Worm (Caenorhabditis elegans) whole organism, L4/young adult: Measurements from ENCODE around the gene pqn-73.

Source experiments
- W03F9.2 ChIP-seq: fragments of 150-350 bp; optimal IDR thresholded peaks from 2 replicates; lab custom pipeline; 2014; ENCODE audit warnings: missing biosample characterization, missing genetic modification characterization
- dao-5 ChIP-seq: sonication (generic microtip); optimal IDR thresholded peaks from 2 replicates; lab custom pipeline; 2016; ENCODE audit warnings: missing genotype, missing genetic modification characterization, moderate library complexity, missing compliant biosample characterization
- him-1 ChIP-seq: sonication (generic microtip); optimal IDR thresholded peaks from 2 replicates; lab custom pipeline; 2016; ENCODE audit warnings: missing genotype, missing genetic modification reagents, missing genetic modification characterization, missing compliant biosample characterization

The pqn-73 gene

DNA sequence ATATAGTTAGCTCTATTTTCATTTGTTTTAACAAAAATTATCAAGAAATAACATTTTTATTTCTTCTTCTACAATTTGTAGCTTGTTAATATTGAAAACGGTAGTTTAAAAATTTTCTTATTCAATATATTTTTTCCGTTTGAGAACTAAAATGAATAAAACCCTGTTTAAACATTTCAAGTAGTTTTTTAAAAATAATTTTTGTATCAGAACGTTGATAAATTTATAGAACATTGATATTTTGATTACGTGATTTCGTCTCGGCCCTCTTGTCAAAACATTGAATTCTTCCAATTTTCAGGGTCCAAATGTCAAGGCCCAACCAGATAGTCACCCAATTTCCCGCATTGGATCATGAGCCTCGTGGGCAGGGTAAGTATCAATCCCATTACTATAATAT is at the start of gene pqn-73:
pqn-73 (plus strand) TSS at position 301 of the 400 bp plus-strand sequence.
- TF ChIP-seq W03F9.2 (tag; lab: Kevin White, UChicago) (no peak), dao-5 (tag; lab: Kevin White, UChicago) (no peak), him-1 (tag; lab: Kevin White, UChicago) (no peak)

DNA sequence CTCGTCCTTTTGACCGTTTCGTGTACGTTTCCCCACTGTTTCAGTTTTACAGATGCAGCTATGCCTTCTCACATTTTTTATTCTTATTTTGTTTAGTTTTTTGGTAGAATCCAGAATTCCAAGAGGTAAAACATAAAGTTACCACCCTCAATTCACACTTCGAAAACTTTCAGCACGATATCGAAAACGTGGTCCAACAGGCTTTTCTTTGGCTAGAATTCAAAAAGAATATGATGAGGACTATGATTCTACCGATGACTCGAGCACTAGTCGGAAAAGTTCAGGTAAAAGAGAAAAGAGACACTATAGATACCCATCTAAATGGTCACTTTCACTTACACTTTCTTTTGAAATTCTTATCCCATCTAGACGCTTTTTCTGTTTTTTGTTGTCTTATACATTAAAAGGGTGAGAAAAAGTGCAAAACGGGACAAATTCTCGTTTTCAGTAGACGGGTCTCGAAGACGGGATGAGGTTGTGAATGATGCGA is 46.2 kb upstream of the pqn-73 start, which contains the start of gene M05D6.9:
M05D6.9 (plus strand) TSS at position 51 of the 490 bp plus-strand sequence.
- TF ChIP-seq him-1 (tag; lab: Kevin White, UChicago), result no peak
- no peak for TF ChIP-seq dao-5 (tag; lab: Kevin White, UChicago)
- no peak for TF ChIP-seq W03F9.2 (tag; lab: Kevin White, UChicago)

- TF ChIP-seq W03F9.2 (tag; lab: Kevin White, UChicago), result no peak
- TF ChIP-seq dao-5 (tag; lab: Kevin White, UChicago), result no peak
- TF ChIP-seq him-1 (tag; lab: Kevin White, UChicago), result no peak
These were observed 44.3 kb upstream of the pqn-73 start for ce11 chrII:8496184-8496583.

ce11 chrII:8498173-8498572 is 42.3 kb upstream of the pqn-73 start:
- TF ChIP-seq him-1 (tag; lab: Kevin White, UChicago) (no peak), dao-5 (tag; lab: Kevin White, UChicago) (no peak), W03F9.2 (tag; lab: Kevin White, UChicago) (no peak)

ce11 chrII:8499021-8499420 is 41.5 kb upstream of the pqn-73 start:
- TF ChIP-seq dao-5 (tag; lab: Kevin White, UChicago), result no peak
- TF ChIP-seq him-1 (tag; lab: Kevin White, UChicago), result no peak
- TF ChIP-seq W03F9.2 (tag; lab: Kevin White, UChicago), result no peak

DNA sequence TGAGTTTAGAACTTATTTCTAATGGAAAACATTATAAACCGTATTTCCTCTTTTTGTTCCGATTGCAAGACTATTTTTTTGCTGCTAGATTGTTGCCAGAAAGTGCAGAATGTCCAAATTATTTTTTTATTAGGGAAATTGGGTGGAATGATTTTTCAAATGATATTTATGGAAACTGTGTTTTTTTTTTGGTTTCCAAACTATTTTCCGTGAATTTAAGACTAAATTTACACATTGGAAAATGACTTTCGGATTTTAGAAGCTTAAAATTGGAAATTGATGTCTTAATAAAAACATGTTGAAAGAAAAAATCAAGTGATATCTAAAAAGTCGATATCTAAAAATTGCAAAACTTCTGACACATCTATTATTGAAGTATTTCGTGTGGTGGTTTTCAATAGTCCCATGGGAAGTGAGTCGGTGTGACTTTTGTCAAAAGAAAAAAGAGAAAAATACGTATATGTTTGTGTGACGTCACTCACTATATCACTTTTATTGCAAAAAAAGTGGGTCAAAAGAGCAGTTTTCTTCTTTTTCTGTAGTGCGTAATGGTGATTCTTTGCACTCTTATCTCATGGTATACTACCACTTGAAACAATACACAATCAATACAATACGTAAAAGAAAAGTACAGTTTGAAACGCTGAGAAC is 36.3 kb upstream of the pqn-73 start:
- no peak for TF ChIP-seq W03F9.2 (tag; lab: Kevin White, UChicago)
- no peak for TF ChIP-seq him-1 (tag; lab: Kevin White, UChicago)
- TF ChIP-seq dao-5 (tag; lab: Kevin White, UChicago), result no peak

ce11 chrII:8506759-8507158 is 33.8 kb upstream of the pqn-73 start:
- TF ChIP-seq dao-5 (tag; lab: Kevin White, UChicago) (no peak), him-1 (tag; lab: Kevin White, UChicago) (no peak)

ce11 chrII:8508956-8509355 is 31.6 kb upstream of the pqn-73 start, which contains the start of gene T13H5.1:
T13H5.1 (minus strand) TSS chrII:8509056.
- TF ChIP-seq dao-5 (tag; lab: Kevin White, UChicago), result no peak
- no peak for TF ChIP-seq him-1 (tag; lab: Kevin White, UChicago)
- TF ChIP-seq W03F9.2 (tag; lab: Kevin White, UChicago), result no peak

DNA sequence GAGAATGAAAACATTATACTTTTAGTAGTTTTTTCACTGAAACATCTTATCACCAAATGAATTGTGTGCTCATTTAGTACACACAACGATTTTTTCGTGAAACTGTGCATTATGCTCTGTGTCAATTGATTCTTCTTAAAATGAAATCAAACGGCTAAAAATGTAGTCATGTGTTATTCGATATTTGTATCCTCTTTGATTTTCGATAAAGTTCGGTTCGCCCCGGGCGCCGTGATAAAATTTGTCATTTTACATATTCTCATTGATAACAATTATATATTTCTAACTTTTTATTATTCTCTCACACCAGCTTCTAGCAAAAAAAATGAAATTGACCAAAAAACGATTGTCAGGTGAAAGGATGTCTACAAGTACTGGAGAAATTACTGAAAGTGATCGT is 25.8 kb upstream of the pqn-73 start, which contains the start of gene ctg-2:
ctg-2 (plus strand) TSS at position 326 of the 400 bp plus-strand sequence.
- no peak for TF ChIP-seq him-1 (tag; lab: Kevin White, UChicago)
- no peak for TF ChIP-seq W03F9.2 (tag; lab: Kevin White, UChicago)
- no peak for TF ChIP-seq dao-5 (tag; lab: Kevin White, UChicago)

ce11 chrII:8515521-8515920 is 25.0 kb upstream of the pqn-73 start:
- TF ChIP-seq dao-5 (tag; lab: Kevin White, UChicago) (no peak), him-1 (tag; lab: Kevin White, UChicago) (no peak), W03F9.2 (tag; lab: Kevin White, UChicago) (no peak)

- TF ChIP-seq dao-5 (tag; lab: Kevin White, UChicago), result no peak
- TF ChIP-seq W03F9.2 (tag; lab: Kevin White, UChicago), result peak; percentile 88
- peak; percentile 16 for TF ChIP-seq him-1 (tag; lab: Kevin White, UChicago)
These were observed 23.7 kb upstream of the pqn-73 start, which contains the start of gene rnh-2 for ce11 chrII:8516783-8517182. rnh-2 (plus strand) TSS chrII:8517150.

DNA sequence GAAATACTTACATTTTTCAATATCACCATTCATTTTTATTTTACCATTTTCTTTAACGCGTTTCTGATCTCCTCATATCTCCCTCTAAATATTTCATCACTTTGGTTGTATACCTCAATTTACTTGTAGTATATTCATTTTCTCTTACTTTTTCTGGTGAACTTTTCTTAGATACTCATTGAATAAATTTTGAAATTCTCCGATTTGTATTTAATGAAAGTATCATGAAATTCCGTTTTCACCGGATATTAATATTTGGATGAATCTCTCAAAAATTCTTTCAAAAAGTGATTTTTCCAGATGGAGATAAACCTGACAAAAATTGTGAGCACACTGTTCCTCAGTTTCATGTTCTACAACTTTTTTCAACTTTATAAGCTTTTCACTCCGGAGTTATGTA is 22.3 kb upstream of the pqn-73 start, which contains the start of gene T13H5.8:
T13H5.8 (plus strand) TSS at position 301 of the 400 bp plus-strand sequence.
- TF ChIP-seq W03F9.2 (tag; lab: Kevin White, UChicago) (no peak), dao-5 (tag; lab: Kevin White, UChicago) (no peak), him-1 (tag; lab: Kevin White, UChicago) (no peak)

DNA sequence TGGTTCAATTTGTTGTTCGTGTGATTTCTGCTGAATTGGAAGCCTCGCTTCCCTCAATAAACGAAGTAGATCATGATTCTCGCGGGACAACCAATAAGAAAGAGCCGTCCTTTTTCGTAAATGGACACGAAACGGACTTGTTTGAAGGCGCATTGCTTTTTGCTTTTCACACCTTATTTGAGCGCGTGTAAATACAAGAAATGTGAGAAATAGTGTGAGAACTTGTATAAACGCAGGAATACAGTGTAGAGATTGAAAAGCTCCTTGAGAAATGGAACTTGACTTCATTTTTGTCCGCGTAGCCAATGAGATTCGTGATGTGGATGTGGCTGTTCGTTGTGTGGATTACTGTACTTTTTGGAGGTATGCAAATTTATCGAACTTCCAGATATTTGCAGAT is 19.9 kb upstream of the pqn-73 start, which contains the start of gene cht-2:
cht-2 (plus strand) TSS at position 301 of the 400 bp plus-strand sequence.
- no peak for TF ChIP-seq dao-5 (tag; lab: Kevin White, UChicago)
- TF ChIP-seq W03F9.2 (tag; lab: Kevin White, UChicago), result no peak
- TF ChIP-seq him-1 (tag; lab: Kevin White, UChicago), result no peak
